Worm (Caenorhabditis elegans) whole organism, L1 larva: ENCODE results near the gene tag-276.

ENCODE experiments used
- C16A3.4 ChIP-seq: fragments of 150-350 bp; optimal IDR thresholded peaks from 2 replicates; lab custom pipeline; 2014; ENCODE audit warnings: missing biosample characterization, missing genetic modification characterization
- C34B4.2 ChIP-seq: sonication (generic microtip); optimal IDR thresholded peaks from 2 replicates; lab custom pipeline; 2017; ENCODE audit warnings: mild to moderate bottlenecking, missing genetic modification characterization, missing compliant biosample characterization
- alr-1 ChIP-seq: fragments of 200-800 bp; sonication (Bioruptor generic); optimal IDR thresholded peaks from 2 replicates; lab custom pipeline; 2018; ENCODE audit warnings: borderline replicate concordance, mild to moderate bottlenecking, missing genetic modification characterization, missing compliant biosample characterization
- aly-2 ChIP-seq: fragments of 150-350 bp; optimal IDR thresholded peaks from 2 replicates; lab custom pipeline; 2014; ENCODE audit warnings: missing biosample characterization, missing genetic modification characterization
- ama-1 ChIP-seq: fragments of 150-350 bp; optimal IDR thresholded peaks from 2 replicates; lab custom pipeline; 2014
- blmp-1 ChIP-seq: fragments of 150-350 bp; optimal IDR thresholded peaks from 2 replicates; lab custom pipeline; 2014; ENCODE audit warnings: missing biosample characterization, missing genetic modification characterization
- ceh-63 ChIP-seq: fragments of 200-800 bp; sonication (Bioruptor generic); optimal IDR thresholded peaks from 2 replicates; lab custom pipeline; 2018; ENCODE audit warnings: mild to moderate bottlenecking, missing genetic modification characterization, missing compliant biosample characterization
- ceh-8 ChIP-seq: fragments of 200-800 bp; sonication (Bioruptor generic); optimal IDR thresholded peaks from 2 replicates; lab custom pipeline; 2018; ENCODE audit warnings: mild to moderate bottlenecking, missing genetic modification characterization, moderate library complexity, missing compliant biosample characterization
- ceh-82 ChIP-seq, 3 experiments: fragments of 150-350 bp in 1 of 3; sonication (generic microtip) in 2 of 3; optimal IDR thresholded peaks; 2 replicates each; lab custom pipeline; 2014 to 2017; ENCODE audit warnings: missing biosample characterization in 3 of 3, missing genetic modification characterization in 3 of 3
- dpl-1 ChIP-seq, 3 experiments: fragments of 150-350 bp in 2 of 3; sonication (generic microtip) in 1 of 3; optimal IDR thresholded peaks; 2 replicates each; lab custom pipeline; 2014 to 2017; ENCODE audit warnings: missing biosample characterization in 3 of 3, missing genetic modification characterization in 3 of 3, missing genetic modification reagents in 3 of 3
- dsc-1 ChIP-seq: sonication (generic microtip); optimal IDR thresholded peaks from 2 replicates; lab custom pipeline; 2016; ENCODE audit warnings: mild to moderate bottlenecking, missing genetic modification characterization, missing compliant biosample characterization
- efl-1 ChIP-seq, 4 experiments: fragments of 150-350 bp; optimal IDR thresholded peaks in 3 of 4; peaks in 1 of 4; 1 replicate in 1 of 4; 2 replicates in 3 of 4; lab custom pipeline; 2014; ENCODE audit warnings: missing biosample characterization in 2 of 4, missing genetic modification characterization in 2 of 4, missing genetic modification reagents in 2 of 4
- egl-13 ChIP-seq: sonication (generic microtip); optimal IDR thresholded peaks from 2 replicates; lab custom pipeline; 2016; ENCODE audit warnings: missing genotype, missing genetic modification reagents, missing genetic modification characterization, missing compliant biosample characterization
- elt-3 ChIP-seq, 6 experiments: fragments of 150-350 bp in 1 of 6; sonication (generic microtip); optimal IDR thresholded peaks; 2 replicates each; lab custom pipeline; 2017 to 2018; ENCODE audit warnings: missing biosample characterization in 6 of 6, missing genetic modification characterization in 6 of 6, inconsistent platforms in 1 of 6
- fkh-4 ChIP-seq: sonication (generic microtip); optimal IDR thresholded peaks from 2 replicates; lab custom pipeline; 2016; ENCODE audit warnings: missing compliant biosample characterization, missing genetic modification characterization, borderline replicate concordance
- fkh-8 ChIP-seq: sonication (generic microtip); optimal IDR thresholded peaks from 2 replicates; lab custom pipeline; 2016; ENCODE audit warnings: mild to moderate bottlenecking, missing genetic modification characterization, missing compliant biosample characterization
- hlh-17 ChIP-seq: fragments of 200-800 bp; sonication (Bioruptor generic); optimal IDR thresholded peaks from 2 replicates; lab custom pipeline; 2018; ENCODE audit warnings: missing genetic modification characterization, mild to moderate bottlenecking, missing compliant biosample characterization, moderate library complexity, borderline replicate concordance
- irx-1 ChIP-seq: sonication (generic microtip); optimal IDR thresholded peaks from 2 replicates; lab custom pipeline; 2016; ENCODE audit warnings: missing genetic modification characterization, missing compliant biosample characterization
- jun-1 ChIP-seq: fragments of 150-350 bp; optimal IDR thresholded peaks from 2 replicates; lab custom pipeline; 2014; ENCODE audit warnings: missing biosample characterization, missing genetic modification reagents, missing genetic modification characterization
- lin-14 ChIP-seq: fragments of 200-800 bp; sonication (Bioruptor generic); optimal IDR thresholded peaks from 2 replicates; lab custom pipeline; 2018; ENCODE audit warnings: mild to moderate bottlenecking, missing genetic modification characterization, moderate library complexity, missing compliant biosample characterization
- lin-15B ChIP-seq: fragments of 150-350 bp; sonication (generic microtip); optimal IDR thresholded peaks from 3 replicates; lab custom pipeline; 2014; ENCODE audit warnings: missing biosample characterization, missing genetic modification characterization
- lin-35 ChIP-seq, 2 experiments: fragments of 150-350 bp; optimal IDR thresholded peaks; 2 replicates each; lab custom pipeline; 2014; ENCODE audit warnings: missing biosample characterization in 2 of 2, missing genetic modification characterization in 2 of 2, missing genetic modification reagents in 2 of 2
- lsy-2 ChIP-seq, 2 experiments: fragments of 150-350 bp; optimal IDR thresholded peaks; 2 replicates each; lab custom pipeline; 2014; ENCODE audit warnings: missing biosample characterization in 2 of 2, missing genetic modification characterization in 2 of 2
- mab-9 ChIP-seq: fragments of 200-800 bp; sonication (Bioruptor generic); IDR thresholded peaks from 2 replicates; pipeline ENCODE4 v1.3.6; 2022; ENCODE audit warnings: missing genetic modification reagents, missing genetic modification characterization, missing compliant biosample characterization
- mef-2 ChIP-seq: fragments of 150-350 bp; optimal IDR thresholded peaks from 2 replicates; lab custom pipeline; 2014; ENCODE audit warnings: missing biosample characterization, missing genetic modification characterization
- mep-1 ChIP-seq: fragments of 150-350 bp; optimal IDR thresholded peaks from 2 replicates; lab custom pipeline; 2014; ENCODE audit warnings: missing biosample characterization, missing genetic modification characterization
- nhr-11 ChIP-seq: fragments of 150-350 bp; optimal IDR thresholded peaks from 2 replicates; lab custom pipeline; 2014; ENCODE audit warnings: missing biosample characterization, missing genetic modification characterization
- nhr-19 ChIP-seq: fragments of 200-800 bp; sonication (Bioruptor generic); conservative IDR thresholded peaks from 2 replicates; pipeline ENCODE4 v1.3.6; 2022; ENCODE audit warnings: missing genetic modification characterization, missing compliant biosample characterization
- nhr-20 ChIP-seq: sonication (generic microtip); optimal IDR thresholded peaks from 2 replicates; lab custom pipeline; 2016; ENCODE audit warnings: mild to moderate bottlenecking, missing genetic modification characterization, missing compliant biosample characterization
- nhr-237 ChIP-seq: fragments of 150-350 bp; optimal IDR thresholded peaks from 2 replicates; lab custom pipeline; 2014; ENCODE audit warnings: missing biosample characterization, missing genetic modification characterization
- nhr-47 ChIP-seq: sonication (generic microtip); optimal IDR thresholded peaks from 2 replicates; lab custom pipeline; 2016; ENCODE audit warnings: mild to moderate bottlenecking, missing genetic modification characterization, moderate library complexity, missing compliant biosample characterization
- nhr-71 ChIP-seq: sonication (generic microtip); optimal IDR thresholded peaks from 2 replicates; lab custom pipeline; 2016; ENCODE audit warnings: mild to moderate bottlenecking, missing genetic modification characterization, moderate library complexity, missing compliant biosample characterization
- nhr-76 ChIP-seq: sonication (generic microtip); optimal IDR thresholded peaks from 2 replicates; lab custom pipeline; 2017; ENCODE audit warnings: missing biosample characterization, missing genetic modification characterization
- nhr-85 ChIP-seq: sonication (generic microtip); peaks from one replicate; lab custom pipeline; 2016; ENCODE audit warnings: missing genetic modification characterization, inconsistent platforms, missing compliant biosample characterization
- nhr-90 ChIP-seq: sonication (generic microtip); optimal IDR thresholded peaks from 2 replicates; lab custom pipeline; 2016; ENCODE audit warnings: mild to moderate bottlenecking, missing genetic modification characterization, missing compliant biosample characterization; ENCODE audit not compliant: poor library complexity
- pag-3 ChIP-seq: sonication (generic microtip); optimal IDR thresholded peaks from 2 replicates; lab custom pipeline; 2017; ENCODE audit warnings: missing genetic modification characterization, mild to moderate bottlenecking, missing compliant biosample characterization, antibody characterized with exemption, borderline replicate concordance; ENCODE audit not compliant: insufficient read depth
- pax-3 ChIP-seq: fragments of 200-800 bp; sonication (Bioruptor generic); optimal IDR thresholded peaks from 2 replicates; lab custom pipeline; 2018; ENCODE audit warnings: mild to moderate bottlenecking, missing genetic modification characterization, moderate library complexity, missing compliant biosample characterization
- rnt-1 ChIP-seq: sonication (generic microtip); optimal IDR thresholded peaks from 2 replicates; lab custom pipeline; 2016; ENCODE audit warnings: mild to moderate bottlenecking, missing genetic modification characterization, moderate library complexity, missing compliant biosample characterization
- skn-1 ChIP-seq: fragments of 150-350 bp; optimal IDR thresholded peaks from 2 replicates; lab custom pipeline; 2014; ENCODE audit warnings: missing biosample characterization, missing genetic modification characterization
- snu-23 ChIP-seq: sonication (generic microtip); optimal IDR thresholded peaks from 2 replicates; lab custom pipeline; 2016; ENCODE audit warnings: missing genetic modification characterization, missing compliant biosample characterization
- sptf-1 ChIP-seq: fragments of 150-350 bp; optimal IDR thresholded peaks from 2 replicates; lab custom pipeline; 2014; ENCODE audit warnings: missing biosample characterization, missing genetic modification characterization
- sup-37 ChIP-seq: fragments of 200-800 bp; sonication (Bioruptor generic); optimal IDR thresholded peaks from 2 replicates; lab custom pipeline; 2018; ENCODE audit warnings: mild to moderate bottlenecking, missing genetic modification characterization, missing compliant biosample characterization
- swsn-7 ChIP-seq: sonication (generic microtip); optimal IDR thresholded peaks from 2 replicates; lab custom pipeline; 2016; ENCODE audit warnings: missing genetic modification characterization, missing compliant biosample characterization
- unc-130 ChIP-seq: fragments of 150-350 bp; optimal IDR thresholded peaks from 2 replicates; lab custom pipeline; 2017; ENCODE audit warnings: missing biosample characterization, missing genetic modification characterization, inconsistent platforms
- unc-86 ChIP-seq: sonication (generic microtip); optimal IDR thresholded peaks from 2 replicates; lab custom pipeline; 2016; ENCODE audit warnings: missing genetic modification characterization, missing compliant biosample characterization
- ztf-11 ChIP-seq, 2 experiments: sonication (generic microtip); optimal IDR thresholded peaks; 2 replicates each; lab custom pipeline; 2016 to 2017; ENCODE audit warnings: missing genetic modification characterization in 2 of 2, missing biosample characterization in 1 of 2, missing compliant biosample characterization in 1 of 2

tag-276 gene

DNA sequence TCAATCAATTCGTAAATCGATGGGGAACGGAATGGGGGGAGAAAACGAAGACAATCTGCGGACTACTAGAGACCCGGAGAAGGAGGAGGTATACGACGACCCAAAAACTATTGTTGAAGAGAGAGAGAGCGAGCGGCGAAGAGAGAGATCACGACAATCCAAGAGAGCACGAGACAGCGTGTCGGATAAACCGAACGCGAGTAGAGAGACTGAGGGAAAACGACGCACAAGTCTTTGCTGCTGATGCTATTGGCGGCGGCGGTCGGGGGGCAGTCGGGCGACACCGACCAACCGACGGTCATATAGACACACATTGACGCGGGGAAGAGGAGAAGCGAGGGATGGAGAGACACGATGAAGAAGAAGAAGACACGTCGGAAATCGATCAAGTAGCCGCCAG lies 26.4 kb downstream of the tag-276 start (continued):
- TF ChIP-seq egl-13 (tag; lab: Kevin White, UChicago) = peak; percentile 67
- peak in 1 of 2 experiments; percentile 53 for TF ChIP-seq ztf-11 (tag; optimal IDR thresholded peaks at IDR 0.05; lab: Kevin White, UChicago)
- TF ChIP-seq ceh-82 (tag; optimal IDR thresholded peaks at IDR 0.05; lab: Kevin White, UChicago) = peak; percentile 50 to 91 (median 71)
- peak; percentile 75 for TF ChIP-seq dsc-1
- peak; percentile 53 for TF ChIP-seq rnt-1 (tag; lab: Kevin White, UChicago)
- TF ChIP-seq snu-23 (GFP tag; lab: Kevin White, UChicago) = peak; percentile 92
- TF ChIP-seq nhr-237 (tag; lab: Kevin White, UChicago) = no peak
- peak; percentile 88 for TF ChIP-seq nhr-20 (tag; lab: Kevin White, UChicago)
- peak; percentile 36 for TF ChIP-seq pax-3
- TF ChIP-seq nhr-85 (tag; lab: Kevin White, UChicago) = peak; percentile 90
- no peak for TF ChIP-seq ceh-63 (GFP tag; lab: Kevin White, UChicago)
- peak; percentile 72 for TF ChIP-seq skn-1 (tag; lab: Kevin White, UChicago)
- peak; percentile 47 for TF ChIP-seq blmp-1 (tag; lab: Kevin White, UChicago)
- no peak for TF ChIP-seq nhr-11 (tag; lab: Kevin White, UChicago)
- TF ChIP-seq swsn-7 (tag; lab: Kevin White, UChicago) = peak; percentile 81
- TF ChIP-seq fkh-8 = peak; percentile 77
- TF ChIP-seq nhr-90 (tag; lab: Kevin White, UChicago) = peak; percentile 54
- TF ChIP-seq nhr-19 (GFP tag; lab: Robert Waterston, UW) = peak; percentile 62
- TF ChIP-seq mep-1 = peak; percentile 58
- peak; percentile 52 for TF ChIP-seq sup-37 (GFP tag; lab: Kevin White, UChicago)
- peak; percentile 63 to 83 for TF ChIP-seq lsy-2 (tag; optimal IDR thresholded peaks at IDR 0.05; lab: Kevin White, UChicago)
- TF ChIP-seq aly-2 (tag; lab: Kevin White, UChicago) = peak; percentile 26
- TF ChIP-seq ama-1 (lab: Kevin White, UChicago) = no peak
- no peak for TF ChIP-seq sptf-1 (tag; lab: Kevin White, UChicago)
- peak; percentile 56 for TF ChIP-seq irx-1 (tag; lab: Kevin White, UChicago)
- no peak for TF ChIP-seq hlh-17
- TF ChIP-seq lin-15B (tag; lab: Kevin White, UChicago) = peak; percentile 15
- peak; percentile 98 for TF ChIP-seq lin-14 (GFP tag; lab: Kevin White, UChicago)
- peak; percentile 25 to 54 (median 41) for TF ChIP-seq dpl-1 (GFP tag; optimal IDR thresholded peaks at IDR 0.05; lab: Kevin White, UChicago)
- TF ChIP-seq unc-86 (tag; lab: Kevin White, UChicago) = peak; percentile 67
- TF ChIP-seq C16A3.4 (tag; lab: Kevin White, UChicago) = peak; percentile 71
- TF ChIP-seq nhr-76 (tag; lab: Kevin White, UChicago) = peak; percentile 7
- TF ChIP-seq mab-9 (GFP tag; lab: Robert Waterston, UW) = no peak; the same call in 1 of the 2 replicates
- peak; percentile 73 to 82 for TF ChIP-seq efl-1 (optimal IDR thresholded peaks at IDR 0.05; lab: Kevin White, UChicago)
- TF ChIP-seq efl-1 (GFP tag; optimal IDR thresholded peaks at IDR 0.05 in 1 of 2; lab: Kevin White, UChicago) = peak; percentile 38 to 54
- TF ChIP-seq jun-1 (tag; lab: Kevin White, UChicago) = peak; percentile 81

DNA sequence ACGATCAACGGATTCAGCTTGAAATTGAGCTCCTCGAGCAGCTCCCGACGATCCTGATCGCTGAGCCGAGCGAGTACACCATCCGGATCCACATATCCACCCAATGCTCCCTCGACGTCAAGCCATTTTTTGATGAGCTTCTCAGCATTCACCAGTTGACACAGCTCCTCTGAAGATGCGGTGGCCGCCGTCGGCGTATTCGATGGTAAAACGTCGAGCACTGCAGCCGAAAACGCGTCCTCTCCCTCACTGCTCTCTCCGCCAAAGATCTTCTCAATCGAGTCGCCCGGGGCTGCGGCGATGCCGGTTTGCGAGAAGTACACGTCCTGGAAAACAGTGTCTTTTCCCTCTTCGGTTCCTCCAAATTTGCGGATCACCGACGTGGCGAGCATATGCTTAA lies 34.4 kb downstream of the tag-276 start:
- TF ChIP-seq ceh-8 (GFP tag; lab: Kevin White, UChicago) (no peak), nhr-47 (tag; lab: Kevin White, UChicago) (no peak), fkh-4 (tag; lab: Kevin White, UChicago) (no peak), blmp-1 (tag; lab: Kevin White, UChicago) (no peak), C34B4.2 (tag; lab: Kevin White, UChicago) (no peak), nhr-19 (GFP tag; lab: Robert Waterston, UW) (no peak), lin-35 (GFP tag; optimal IDR thresholded peaks at IDR 0.05; lab: Kevin White, UChicago) (no peak), elt-3 (tag; optimal IDR thresholded peaks at IDR 0.05; lab: Kevin White, UChicago) (no peak), nhr-71 (tag; lab: Kevin White, UChicago) (no peak), unc-130 (tag; lab: Kevin White, UChicago) (no peak), pag-3 (tag; lab: Kevin White, UChicago) (no peak), rnt-1 (tag; lab: Kevin White, UChicago) (no peak), alr-1 (no peak), pax-3 (no peak), lsy-2 (tag; optimal IDR thresholded peaks at IDR 0.05; lab: Kevin White, UChicago) (no peak), mef-2 (tag; lab: Kevin White, UChicago) (no peak), lin-15B (tag; lab: Kevin White, UChicago) (no peak)
